Worm (Caenorhabditis elegans) whole organism, mixed stage, embryonic: ENCODE results near the gene let-767.

Experiments used
- M03D4.4 ChIP-seq: sonication (generic microtip); optimal IDR thresholded peaks from 2 replicates; lab custom pipeline; 2017; ENCODE audit warnings: mild to moderate bottlenecking, missing genetic modification characterization, missing compliant biosample characterization
- cnd-1 ChIP-seq: fragments of 200-800 bp; sonication (Bioruptor generic); optimal IDR thresholded peaks from 2 replicates; lab custom pipeline; 2018; ENCODE audit warnings: mild to moderate bottlenecking, missing genetic modification characterization, missing compliant biosample characterization
- ham-2 ChIP-seq: fragments of 200-800 bp; sonication (Bioruptor generic); optimal IDR thresholded peaks from 2 replicates; lab custom pipeline; 2018; ENCODE audit warnings: mild to moderate bottlenecking, missing genetic modification characterization, missing compliant biosample characterization
- mep-1 ChIP-seq: fragments of 150-350 bp; optimal IDR thresholded peaks from 2 replicates; lab custom pipeline; 2017; ENCODE audit warnings: missing biosample characterization, missing genetic modification reagents, missing genetic modification characterization, inconsistent platforms
- nhr-237 ChIP-seq: fragments of 150-350 bp; optimal IDR thresholded peaks from 2 replicates; lab custom pipeline; 2014; ENCODE audit warnings: missing biosample characterization, missing genetic modification characterization
- nhr-28 ChIP-seq: fragments of 150-350 bp; optimal IDR thresholded peaks from 2 replicates; lab custom pipeline; 2014; ENCODE audit warnings: missing biosample characterization, missing genetic modification characterization
- sem-2 ChIP-seq: fragments of 200-800 bp; sonication (Bioruptor generic); optimal IDR thresholded peaks from 2 replicates; lab custom pipeline; 2018; ENCODE audit warnings: mild to moderate bottlenecking, missing genetic modification characterization, missing compliant biosample characterization
- unc-62 ChIP-seq: fragments of 150-350 bp; optimal IDR thresholded peaks from 2 replicates; lab custom pipeline; 2014; ENCODE audit warnings: missing biosample characterization, missing genetic modification reagents, missing genetic modification characterization
- ztf-11 ChIP-seq: fragments of 150-350 bp; optimal IDR thresholded peaks from 2 replicates; lab custom pipeline; 2014; ENCODE audit warnings: missing biosample characterization, missing genetic modification characterization

DNA sequence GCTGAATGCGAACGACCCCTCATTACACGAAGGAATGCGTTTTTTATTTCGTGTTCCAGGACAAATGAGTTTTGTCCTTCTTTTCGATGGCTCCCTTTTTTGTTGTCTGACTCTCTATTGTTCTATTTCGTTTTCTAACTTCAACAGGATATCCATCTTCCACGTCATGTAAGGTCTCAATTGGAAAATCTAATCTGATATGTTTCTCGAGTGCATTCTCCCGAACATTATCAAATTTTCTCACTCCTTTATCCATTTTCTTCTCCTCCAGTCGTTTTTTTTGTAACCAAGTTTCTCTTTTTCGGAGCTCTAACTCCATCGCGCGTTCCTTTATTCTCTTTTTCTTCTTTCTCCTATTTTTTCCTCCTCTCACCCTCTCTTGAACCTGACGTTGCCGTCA is 10.7 kb upstream of the let-767 start:
- TF ChIP-seq cnd-1 (tag; lab: Kevin White, UChicago) (no peak), nhr-237 (tag; lab: Kevin White, UChicago) (no peak), ztf-11 (tag; lab: Kevin White, UChicago) (no peak), unc-62 (GFP tag; lab: Kevin White, UChicago) (no peak), sem-2 (GFP tag; lab: Kevin White, UChicago) (no peak), nhr-28 (tag; lab: Kevin White, UChicago) (no peak), M03D4.4 (no peak), mep-1 (tag; lab: Kevin White, UChicago) (no peak), ham-2 (GFP tag; lab: Kevin White, UChicago) (no peak)
